Worm (Caenorhabditis elegans) whole organism, L1 larva: ENCODE data around the gene try-10.

ENCODE experiments used
- C04F5.9 ChIP-seq: sonication (generic microtip); optimal IDR thresholded peaks from 2 replicates; lab custom pipeline; 2016; ENCODE audit warnings: missing genetic modification characterization, missing compliant biosample characterization
- alr-1 ChIP-seq: fragments of 200-800 bp; sonication (Bioruptor generic); optimal IDR thresholded peaks from 2 replicates; lab custom pipeline; 2018; ENCODE audit warnings: borderline replicate concordance, mild to moderate bottlenecking, missing genetic modification characterization, missing compliant biosample characterization
- aly-2 ChIP-seq: fragments of 150-350 bp; optimal IDR thresholded peaks from 2 replicates; lab custom pipeline; 2014; ENCODE audit warnings: missing biosample characterization, missing genetic modification characterization
- blmp-1 ChIP-seq: fragments of 150-350 bp; optimal IDR thresholded peaks from 2 replicates; lab custom pipeline; 2014; ENCODE audit warnings: missing biosample characterization, missing genetic modification characterization
- ceh-63 ChIP-seq: fragments of 200-800 bp; sonication (Bioruptor generic); optimal IDR thresholded peaks from 2 replicates; lab custom pipeline; 2018; ENCODE audit warnings: mild to moderate bottlenecking, missing genetic modification characterization, missing compliant biosample characterization
- ceh-8 ChIP-seq: fragments of 200-800 bp; sonication (Bioruptor generic); optimal IDR thresholded peaks from 2 replicates; lab custom pipeline; 2018; ENCODE audit warnings: mild to moderate bottlenecking, missing genetic modification characterization, moderate library complexity, missing compliant biosample characterization
- ceh-88 ChIP-seq: fragments of 200-800 bp; sonication (Bioruptor generic); IDR thresholded peaks from 2 replicates; pipeline ENCODE4 v1.3.6; 2022; ENCODE audit warnings: missing genetic modification characterization, missing compliant biosample characterization
- ceh-90 ChIP-seq: sonication (generic microtip); optimal IDR thresholded peaks from 2 replicates; lab custom pipeline; 2016; ENCODE audit warnings: missing genetic modification characterization, missing compliant biosample characterization
- ces-1 ChIP-seq: fragments of 150-350 bp; optimal IDR thresholded peaks from 2 replicates; lab custom pipeline; 2014; ENCODE audit warnings: missing biosample characterization, missing genetic modification reagents, missing genetic modification characterization
- efl-1 ChIP-seq, 4 experiments: fragments of 150-350 bp; optimal IDR thresholded peaks in 3 of 4; peaks in 1 of 4; 1 replicate in 1 of 4; 2 replicates in 3 of 4; lab custom pipeline; 2014; ENCODE audit warnings: missing biosample characterization in 2 of 4, missing genetic modification characterization in 2 of 4, missing genetic modification reagents in 2 of 4
- egl-13 ChIP-seq: sonication (generic microtip); optimal IDR thresholded peaks from 2 replicates; lab custom pipeline; 2016; ENCODE audit warnings: missing genotype, missing genetic modification reagents, missing genetic modification characterization, missing compliant biosample characterization
- elt-2 ChIP-seq: sonication (generic microtip); optimal IDR thresholded peaks from 2 replicates; lab custom pipeline; 2016; ENCODE audit warnings: missing genetic modification characterization, mild to moderate bottlenecking, inconsistent platforms, missing compliant biosample characterization, missing genetic modification reagents
- elt-3 ChIP-seq, 6 experiments: fragments of 150-350 bp in 1 of 6; sonication (generic microtip); optimal IDR thresholded peaks; 2 replicates each; lab custom pipeline; 2017 to 2018; ENCODE audit warnings: missing biosample characterization in 6 of 6, missing genetic modification characterization in 6 of 6, inconsistent platforms in 1 of 6
- fkh-10 ChIP-seq: sonication (generic microtip); optimal IDR thresholded peaks from 2 replicates; lab custom pipeline; 2017; ENCODE audit warnings: missing biosample characterization, missing genetic modification reagents, missing genetic modification characterization
- hlh-4 ChIP-seq: sonication (generic microtip); optimal IDR thresholded peaks from 2 replicates; lab custom pipeline; 2016; ENCODE audit warnings: mild to moderate bottlenecking, missing genetic modification characterization, missing compliant biosample characterization
- hpl-2 ChIP-seq: fragments of 150-350 bp; optimal IDR thresholded peaks from 2 replicates; lab custom pipeline; 2014; ENCODE audit warnings: missing biosample characterization, missing genetic modification reagents, missing genetic modification characterization
- lin-14 ChIP-seq: fragments of 200-800 bp; sonication (Bioruptor generic); optimal IDR thresholded peaks from 2 replicates; lab custom pipeline; 2018; ENCODE audit warnings: mild to moderate bottlenecking, missing genetic modification characterization, moderate library complexity, missing compliant biosample characterization
- lin-35 ChIP-seq, 2 experiments: fragments of 150-350 bp; optimal IDR thresholded peaks; 2 replicates each; lab custom pipeline; 2014; ENCODE audit warnings: missing biosample characterization in 2 of 2, missing genetic modification characterization in 2 of 2, missing genetic modification reagents in 2 of 2
- lir-3 ChIP-seq: sonication (generic microtip); optimal IDR thresholded peaks from 2 replicates; lab custom pipeline; 2016; ENCODE audit warnings: mild to moderate bottlenecking, missing genetic modification characterization, moderate library complexity, missing compliant biosample characterization; ENCODE audit not compliant: poor library complexity
- mab-9 ChIP-seq: fragments of 200-800 bp; sonication (Bioruptor generic); IDR thresholded peaks from 2 replicates; pipeline ENCODE4 v1.3.6; 2022; ENCODE audit warnings: missing genetic modification reagents, missing genetic modification characterization, missing compliant biosample characterization
- mdl-1 ChIP-seq, 2 experiments: fragments of 150-350 bp; optimal IDR thresholded peaks; 2 replicates each; lab custom pipeline; 2014 to 2017; ENCODE audit warnings: missing biosample characterization in 2 of 2, missing genetic modification characterization in 2 of 2, inconsistent platforms in 1 of 2
- mep-1 ChIP-seq: fragments of 150-350 bp; optimal IDR thresholded peaks from 2 replicates; lab custom pipeline; 2014; ENCODE audit warnings: missing biosample characterization, missing genetic modification characterization
- nhr-71 ChIP-seq: sonication (generic microtip); optimal IDR thresholded peaks from 2 replicates; lab custom pipeline; 2016; ENCODE audit warnings: mild to moderate bottlenecking, missing genetic modification characterization, moderate library complexity, missing compliant biosample characterization
- nhr-84 ChIP-seq: sonication (generic microtip); optimal IDR thresholded peaks from 2 replicates; lab custom pipeline; 2017; ENCODE audit warnings: missing biosample characterization, missing genetic modification characterization
- nhr-85 ChIP-seq: sonication (generic microtip); peaks from one replicate; lab custom pipeline; 2016; ENCODE audit warnings: missing genetic modification characterization, inconsistent platforms, missing compliant biosample characterization
- nhr-90 ChIP-seq: sonication (generic microtip); optimal IDR thresholded peaks from 2 replicates; lab custom pipeline; 2016; ENCODE audit warnings: mild to moderate bottlenecking, missing genetic modification characterization, missing compliant biosample characterization; ENCODE audit not compliant: poor library complexity
- pag-3 ChIP-seq: sonication (generic microtip); optimal IDR thresholded peaks from 2 replicates; lab custom pipeline; 2017; ENCODE audit warnings: missing genetic modification characterization, mild to moderate bottlenecking, missing compliant biosample characterization, antibody characterized with exemption, borderline replicate concordance; ENCODE audit not compliant: insufficient read depth
- pqm-1 ChIP-seq: sonication (generic microtip); optimal IDR thresholded peaks from 3 replicates; lab custom pipeline; 2017; ENCODE audit warnings: missing biosample characterization, missing genetic modification characterization
- sup-37 ChIP-seq: fragments of 200-800 bp; sonication (Bioruptor generic); optimal IDR thresholded peaks from 2 replicates; lab custom pipeline; 2018; ENCODE audit warnings: mild to moderate bottlenecking, missing genetic modification characterization, missing compliant biosample characterization
- tbx-2 ChIP-seq: sonication (generic microtip); optimal IDR thresholded peaks from 2 replicates; lab custom pipeline; 2016; ENCODE audit warnings: missing genetic modification characterization, missing compliant biosample characterization
- unc-62 ChIP-seq: fragments of 150-350 bp; optimal IDR thresholded peaks from 2 replicates; lab custom pipeline; 2014; ENCODE audit warnings: missing biosample characterization, missing genetic modification reagents, missing genetic modification characterization
- unc-86 ChIP-seq: sonication (generic microtip); optimal IDR thresholded peaks from 2 replicates; lab custom pipeline; 2016; ENCODE audit warnings: missing genetic modification characterization, missing compliant biosample characterization
- zag-1 ChIP-seq: fragments of 150-350 bp; optimal IDR thresholded peaks from 2 replicates; lab custom pipeline; 2014; ENCODE audit warnings: missing biosample characterization, missing genetic modification characterization
- ztf-11 ChIP-seq, 2 experiments: sonication (generic microtip); optimal IDR thresholded peaks; 2 replicates each; lab custom pipeline; 2016 to 2017; ENCODE audit warnings: missing genetic modification characterization in 2 of 2, missing biosample characterization in 1 of 2, missing compliant biosample characterization in 1 of 2

Gene try-10

ce11 chrV:12967110-12967509, 45.9 kb downstream of the try-10 start, which contains the start of gene R186.3:
Gene R186.3 (minus strand): TSS chrV:12967210.
- TF ChIP-seq efl-1 (optimal IDR thresholded peaks at IDR 0.05; lab: Kevin White, UChicago), result no peak
- TF ChIP-seq efl-1 (GFP tag; optimal IDR thresholded peaks at IDR 0.05 in 1 of 2; lab: Kevin White, UChicago), result no peak
- no peak for TF ChIP-seq nhr-84
- TF ChIP-seq lir-3 (tag; lab: Kevin White, UChicago), result no peak

DNA sequence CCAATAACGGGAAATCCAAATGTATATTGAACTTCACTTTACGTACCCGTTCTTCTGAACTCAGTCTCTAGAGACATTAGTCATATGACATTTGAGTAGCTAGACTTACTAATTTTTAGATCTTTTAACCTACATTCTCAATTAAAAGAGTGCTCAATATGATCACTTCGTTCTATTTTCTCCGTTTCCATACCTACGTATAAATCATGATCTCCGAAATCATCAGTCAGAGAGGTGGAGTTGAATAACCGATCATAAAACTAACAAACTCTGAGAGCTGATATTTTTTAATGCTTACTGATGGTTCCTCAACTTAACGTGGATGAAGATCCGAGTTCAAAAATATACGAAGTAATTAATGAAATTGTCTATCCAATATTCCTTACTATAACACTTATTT, 49.0 kb downstream of the try-10 start, which contains the start of gene srd-35:
Gene srd-35, plus strand, starts transcription at position 301 of the 400 bp plus-strand sequence.
- TF ChIP-seq ceh-8 (GFP tag; lab: Kevin White, UChicago) (peak; percentile 23), unc-86 (tag; lab: Kevin White, UChicago) (no peak)

- TF ChIP-seq pqm-1, result no peak
- no peak for TF ChIP-seq nhr-85 (tag; lab: Kevin White, UChicago)
- TF ChIP-seq unc-62 (GFP tag; lab: Kevin White, UChicago), result no peak
- TF ChIP-seq hpl-2 (GFP tag; lab: Kevin White, UChicago), result no peak
- peak; percentile 45 for TF ChIP-seq lin-14
- no peak for TF ChIP-seq zag-1 (tag; lab: Kevin White, UChicago)
- TF ChIP-seq fkh-10, result no peak
- no peak for TF ChIP-seq hlh-4 (tag; lab: Kevin White, UChicago)
- no peak for TF ChIP-seq C04F5.9 (tag; lab: Kevin White, UChicago)
- peak; percentile 31 for TF ChIP-seq mep-1
- no peak for TF ChIP-seq ztf-11 (tag; optimal IDR thresholded peaks at IDR 0.05; lab: Kevin White, UChicago)
- no peak for TF ChIP-seq aly-2
- no peak for TF ChIP-seq ces-1
- peak; percentile 47 for TF ChIP-seq elt-2
- no peak for TF ChIP-seq alr-1
- no peak for TF ChIP-seq mab-9
- no peak for TF ChIP-seq mdl-1 (tag; optimal IDR thresholded peaks at IDR 0.05; lab: Kevin White, UChicago)
- TF ChIP-seq nhr-71 (tag; lab: Kevin White, UChicago), result peak; percentile 24
- TF ChIP-seq blmp-1 (tag; lab: Kevin White, UChicago), result peak; percentile 9
- no peak for TF ChIP-seq ceh-63 (GFP tag; lab: Kevin White, UChicago)
- TF ChIP-seq ceh-90 (tag; lab: Kevin White, UChicago), result no peak
- no peak for TF ChIP-seq tbx-2 (tag; lab: Kevin White, UChicago)
- no peak for TF ChIP-seq efl-1 (optimal IDR thresholded peaks at IDR 0.05; lab: Kevin White, UChicago)
- peak in 1 of 2 experiments; percentile 70 for TF ChIP-seq efl-1 (GFP tag; optimal IDR thresholded peaks at IDR 0.05 in 1 of 2; lab: Kevin White, UChicago)
- no peak for TF ChIP-seq nhr-90 (tag; lab: Kevin White, UChicago)
- no peak for TF ChIP-seq lin-35 (GFP tag; optimal IDR thresholded peaks at IDR 0.05; lab: Kevin White, UChicago)
- no peak for TF ChIP-seq elt-3 (tag; optimal IDR thresholded peaks at IDR 0.05; lab: Kevin White, UChicago)
- TF ChIP-seq, all 84 proteins: peak for 6
Observed at ce11 chrV:12963192-12963591, 49.9 kb downstream of the try-10 start, which contains the start of gene hrg-9. Gene hrg-9 (minus strand): TSS chrV:12963343.

DNA sequence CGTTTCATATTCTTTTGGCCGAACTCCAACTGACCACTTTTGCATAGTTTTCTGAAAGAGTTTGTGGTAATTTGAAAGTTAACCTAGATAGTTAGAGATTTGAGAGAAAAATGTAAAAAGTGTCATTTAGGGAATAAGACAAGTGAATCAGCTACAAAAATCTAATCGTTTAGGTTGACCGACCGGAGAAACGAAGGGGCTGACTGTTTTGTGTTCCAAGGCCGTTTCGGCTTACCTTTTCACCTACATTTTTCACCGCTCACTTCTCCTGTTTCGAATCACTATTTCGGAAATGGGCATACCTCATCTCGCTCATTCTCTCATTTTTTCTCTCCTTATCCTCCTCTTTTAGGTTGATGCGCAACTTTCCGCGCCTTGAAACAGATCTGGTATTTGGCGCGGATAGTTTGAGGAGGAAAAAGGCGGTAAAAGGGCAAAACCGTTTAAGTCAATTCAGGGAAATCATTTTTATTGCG, 51.9 kb downstream of the try-10 start, which contains the start of gene mpst-7:
Gene mpst-7, minus strand, starts transcription at position 51 of the 476 bp plus-strand sequence.
- peak; percentile 80 for TF ChIP-seq lin-14
- TF ChIP-seq pag-3, result no peak
- no peak for TF ChIP-seq unc-62 (GFP tag; lab: Kevin White, UChicago)
- no peak for TF ChIP-seq egl-13 (tag; lab: Kevin White, UChicago)
- no peak for TF ChIP-seq fkh-10
- TF ChIP-seq blmp-1 (tag; lab: Kevin White, UChicago), result peak; percentile 83
- no peak for TF ChIP-seq ceh-88 (GFP tag; lab: Robert Waterston, UW)
- no peak for TF ChIP-seq ceh-90 (tag; lab: Kevin White, UChicago)
- no peak for TF ChIP-seq sup-37 (GFP tag; lab: Kevin White, UChicago)
- TF ChIP-seq efl-1 (optimal IDR thresholded peaks at IDR 0.05; lab: Kevin White, UChicago), result no peak
- TF ChIP-seq efl-1 (GFP tag; optimal IDR thresholded peaks at IDR 0.05 in 1 of 2; lab: Kevin White, UChicago), result peak in 1 of 2 experiments; percentile 65
- TF ChIP-seq, all 84 proteins: peak for 3
